Worm (Caenorhabditis elegans): Measurements from ENCODE around the gene B0281.6.

Gene B0281.6

ce11 chrII:2328963-2329442 is 26.8 kb upstream of the B0281.6 start, which contains the start of the genes ZK1240.8 and ZK1240.1:
ZK1240.8 (minus strand) TSS chrII:2329063.
ZK1240.1 (plus strand) TSS chrII:2329392.
- no peak for TF ChIP-seq dox-1 (GFP tag; IDR thresholded peaks at IDR 0.05)
- no peak for TF ChIP-seq ets-4 (GFP tag; optimal IDR thresholded peaks at IDR 0.05)
- no peak for TF ChIP-seq Y67H2A.10 (GFP tag; conservative IDR thresholded peaks at IDR 0.05)
- no peak for TF ChIP-seq let-526 (GFP tag; IDR thresholded peaks at IDR 0.05)
- TF ChIP-seq attf-5 (GFP tag; optimal IDR thresholded peaks at IDR 0.05) = no peak
- TF ChIP-seq zfh-2 (GFP tag; conservative IDR thresholded peaks at IDR 0.05) = no peak
- no peak for TF ChIP-seq Y53G8AR.9 (GFP tag; conservative IDR thresholded peaks at IDR 0.05)
- no peak for TF ChIP-seq F22D6.2 (tag; optimal IDR thresholded peaks at IDR 0.05)
- TF ChIP-seq ztf-26 (tag; optimal IDR thresholded peaks at IDR 0.05) = no peak
- TF ChIP-seq Y53F4B.3 (GFP tag; IDR thresholded peaks at IDR 0.05) = no peak

ce11 chrII:2324956-2325355 is 22.7 kb upstream of the B0281.6 start, which contains the start of gene ZK1240.11:
ZK1240.11 (plus strand) TSS chrII:2325256.
- no peak for TF ChIP-seq hlh-12 (tag; optimal IDR thresholded peaks at IDR 0.05)
- TF ChIP-seq F52B5.7 (tag; optimal IDR thresholded peaks at IDR 0.05) = no peak
- no peak for TF ChIP-seq bed-1 (GFP tag; IDR thresholded peaks at IDR 0.05)
- TF ChIP-seq egl-44 (GFP tag; IDR thresholded peaks at IDR 0.05) = no peak
- no peak for TF ChIP-seq unc-62 (GFP tag; optimal IDR thresholded peaks at IDR 0.05)
- TF ChIP-seq snpc-1.3 (tag; optimal IDR thresholded peaks at IDR 0.05; ENCODE audit: insufficient read depth) = no peak
- TF ChIP-seq K11D2.4 (GFP tag; IDR thresholded peaks at IDR 0.05) = no peak
- no peak for TF ChIP-seq attf-3 (GFP tag; conservative IDR thresholded peaks at IDR 0.05)
- TF ChIP-seq die-1 (tag; optimal IDR thresholded peaks at IDR 0.05) = no peak
- no peak for TF ChIP-seq C17E4.6 (GFP tag; IDR thresholded peaks at IDR 0.05)
- TF ChIP-seq nhr-27 (tag; optimal IDR thresholded peaks at IDR 0.05) = no peak
- no peak for TF ChIP-seq gei-17 (GFP tag; optimal IDR thresholded peaks at IDR 0.05)
- no peak for TF ChIP-seq somi-1 (GFP tag; optimal IDR thresholded peaks at IDR 0.05)

ce11 chrII:2322857-2323518 is 20.8 kb upstream of the B0281.6 start, which contains the start of the genes ZK1240.6 and ZK1240.2:
ZK1240.6 (minus strand) TSS chrII:2322907.
ZK1240.2 (plus strand) TSS chrII:2323376.
- peak; percentile 58 for TF ChIP-seq ets-4 (GFP tag; optimal IDR thresholded peaks at IDR 0.05)
- TF ChIP-seq pha-4 (tag; optimal IDR thresholded peaks at IDR 0.05) = no peak
- TF ChIP-seq madf-6 (GFP tag; IDR thresholded peaks at IDR 0.05) = no peak
- TF ChIP-seq nhr-80 (tag; optimal IDR thresholded peaks at IDR 0.05) = peak; percentile 85

ce11 chrII:2320097-2320496 is 17.9 kb upstream of the B0281.6 start, which contains the start of gene ZK1240.3:
ZK1240.3 (plus strand) TSS chrII:2320334.
- TF ChIP-seq ets-4 (GFP tag; optimal IDR thresholded peaks at IDR 0.05) (peak; percentile 64), dox-1 (GFP tag; IDR thresholded peaks at IDR 0.05) (peak; percentile 50), nhr-80 (tag; optimal IDR thresholded peaks at IDR 0.05) (peak; percentile 93), F33H1.4 (GFP tag; IDR thresholded peaks at IDR 0.05) (no peak)

ce11 chrII:2317883-2318357 is 15.7 kb upstream of the B0281.6 start, which contains the start of the genes ZK1240.5 and ZK1240.9:
ZK1240.5 (minus strand) TSS chrII:2317933.
ZK1240.9 (plus strand) TSS chrII:2318189.
- TF ChIP-seq nhr-80 (tag; optimal IDR thresholded peaks at IDR 0.05) = peak; percentile 57
- TF ChIP-seq madf-10 (tag; optimal IDR thresholded peaks at IDR 0.05) = no peak

ce11 chrII:2312747-2313146 is 10.5 kb upstream of the B0281.6 start, which contains the start of the genes trim-21 and B0281.1:
trim-21 (minus strand) TSS chrII:2312847.
B0281.1 (plus strand) TSS chrII:2313067.
- TF ChIP-seq ZK185.1 (tag; optimal IDR thresholded peaks at IDR 0.05; ENCODE audit: poor library complexity, severe bottlenecking) (no peak), hlh-26 (GFP tag; conservative IDR thresholded peaks at IDR 0.05) (no peak), dpff-1 (tag; optimal IDR thresholded peaks at IDR 0.05) (no peak), attf-5 (GFP tag; optimal IDR thresholded peaks at IDR 0.05) (no peak), unc-130 (GFP tag; optimal IDR thresholded peaks at IDR 0.05) (no peak), nhr-90 (tag; optimal IDR thresholded peaks at IDR 0.05) (no peak), Y56A3A.18 (GFP tag; IDR thresholded peaks at IDR 0.05) (no peak), attf-3 (GFP tag; conservative IDR thresholded peaks at IDR 0.05) (no peak), nhr-27 (tag; optimal IDR thresholded peaks at IDR 0.05) (no peak), egl-18 (GFP tag; IDR thresholded peaks at IDR 0.05) (no peak), zim-3 (tag; optimal IDR thresholded peaks at IDR 0.05) (no peak), Y67H2A.10 (GFP tag; conservative IDR thresholded peaks at IDR 0.05) (no peak), B0035.1 (tag; optimal IDR thresholded peaks at IDR 0.05) (no peak), ceh-91 (GFP tag; IDR thresholded peaks at IDR 0.05) (no peak), F57C9.4 (tag; optimal IDR thresholded peaks at IDR 0.05) (no peak)
